Worm (Caenorhabditis elegans): ENCODE data around the gene R02D5.4.

The R02D5.4 gene

DNA sequence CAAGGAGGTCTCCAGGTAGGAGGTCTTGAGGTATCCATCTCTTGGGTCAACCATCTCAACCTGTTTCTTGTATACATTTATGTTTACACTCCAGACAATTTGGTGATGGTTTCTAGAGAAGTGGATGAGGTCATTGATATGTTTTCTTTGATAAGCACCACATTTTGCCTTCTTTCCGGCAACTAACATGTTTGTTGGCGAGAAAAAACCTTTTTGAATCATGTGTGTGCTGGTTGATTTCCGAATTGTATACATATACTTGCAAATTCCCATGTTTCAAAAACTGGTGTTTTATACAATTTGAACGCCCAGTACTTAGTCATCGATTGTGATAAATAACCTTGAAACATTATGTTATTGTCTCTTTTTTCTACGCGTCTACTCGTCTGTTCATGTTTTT is 19.6 kb upstream of the R02D5.4 start:
- TF ChIP-seq mcd-1 (GFP tag; IDR thresholded peaks at IDR 0.05) (no peak), nhr-179 (tag; optimal IDR thresholded peaks at IDR 0.05) (no peak), ztf-18 (tag; optimal IDR thresholded peaks at IDR 0.05) (no peak), efl-1 (GFP tag; optimal IDR thresholded peaks at IDR 0.05) (no peak), cebp-1 (GFP tag; IDR thresholded peaks at IDR 0.05) (no peak), cebp-1 (tag; optimal IDR thresholded peaks at IDR 0.05) (no peak), unc-62 (GFP tag; optimal IDR thresholded peaks at IDR 0.05) (no peak), ceh-100 (GFP tag; IDR thresholded peaks at IDR 0.05) (no peak), bed-1 (GFP tag; IDR thresholded peaks at IDR 0.05) (no peak), C17E4.6 (GFP tag; IDR thresholded peaks at IDR 0.05) (no peak)

DNA sequence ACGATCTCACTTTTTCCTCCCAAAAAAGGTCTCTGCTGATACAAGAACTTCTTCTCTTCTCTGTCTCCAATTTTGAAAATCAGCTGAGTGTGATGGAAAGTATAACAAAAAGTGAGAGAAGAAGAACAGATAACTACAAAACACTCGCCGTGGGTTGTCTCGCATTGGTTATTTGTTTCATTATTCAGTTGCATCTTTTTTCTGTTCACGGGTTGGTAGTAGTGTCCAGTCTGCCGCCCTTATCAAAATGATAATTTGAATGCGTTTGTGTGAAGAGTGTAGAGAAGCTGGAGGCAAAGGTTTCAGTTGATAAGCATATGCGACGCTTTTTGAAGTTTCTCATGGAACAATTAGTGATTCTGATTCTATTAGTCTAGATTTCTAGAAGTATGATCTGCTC is 18.6 kb upstream of the R02D5.4 start:
- TF ChIP-seq cebp-1 (GFP tag; IDR thresholded peaks at IDR 0.05) (no peak), cebp-1 (tag; optimal IDR thresholded peaks at IDR 0.05) (peak; percentile 37), dox-1 (GFP tag; IDR thresholded peaks at IDR 0.05) (0 out of 2 replicates have a peak, but pooled peaks have one; percentile 43), nhr-80 (tag; optimal IDR thresholded peaks at IDR 0.05) (peak; percentile 91), Y56A3A.18 (GFP tag; IDR thresholded peaks at IDR 0.05) (no peak), lin-26 (GFP tag; IDR thresholded peaks at IDR 0.05) (no peak)

DNA sequence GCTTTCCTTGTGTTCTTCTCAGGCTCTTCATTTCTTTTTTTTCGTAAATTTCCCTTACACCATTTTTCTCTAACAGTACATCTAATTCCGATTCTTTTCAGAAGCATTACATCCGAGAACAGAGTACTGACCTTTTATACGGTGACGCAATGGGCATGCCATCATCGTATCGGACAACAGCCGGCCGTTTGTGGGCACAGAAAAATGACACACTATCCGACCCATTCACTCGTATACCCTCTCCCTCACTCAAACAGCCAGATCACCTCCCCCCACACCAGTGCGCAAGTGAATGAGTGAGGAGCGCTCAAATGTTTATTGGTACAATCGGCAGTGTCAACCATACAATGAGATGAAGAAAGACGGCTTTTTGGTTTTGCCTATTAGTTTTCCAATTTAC is 16.7 kb upstream of the R02D5.4 start, which contains the start of gene R02D5.24:
TSS of gene R02D5.24 (plus strand) at position 205 of the 400 bp plus-strand sequence.
- TF ChIP-seq F37B4.10 (GFP tag; IDR thresholded peaks at IDR 0.05) (0 out of 2 replicates have a peak, but pooled peaks have one; percentile 40), ceh-40 (GFP tag; IDR thresholded peaks at IDR 0.05) (no peak)

DNA sequence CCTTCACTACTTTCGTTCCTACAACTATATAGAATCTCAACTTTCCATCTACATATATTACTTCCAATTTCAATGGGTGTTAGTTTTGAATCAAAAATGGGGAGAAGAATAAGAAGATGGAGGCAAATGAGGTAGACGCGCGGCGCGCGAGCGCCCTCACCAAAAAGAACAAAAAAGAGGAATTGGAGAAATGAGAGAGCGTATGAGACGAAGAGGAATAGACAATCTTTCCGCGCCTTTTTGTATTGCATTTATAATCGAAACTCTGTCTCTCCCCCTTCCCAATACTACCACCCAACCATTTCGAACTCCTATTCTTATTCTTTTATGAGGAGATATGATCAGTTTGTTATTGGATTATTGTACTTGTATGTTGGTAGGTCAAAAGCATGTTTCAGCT is 16.1 kb upstream of the R02D5.4 start:
- no peak for TF ChIP-seq B0019.2 (GFP tag; conservative IDR thresholded peaks at IDR 0.05)
- TF ChIP-seq sptf-2 (GFP tag; optimal IDR thresholded peaks at IDR 0.05) = no peak
- peak; percentile 14 for TF ChIP-seq efl-1 (GFP tag; optimal IDR thresholded peaks at IDR 0.05)
- TF ChIP-seq F23B12.7 (tag; optimal IDR thresholded peaks at IDR 0.05; ENCODE audit: insufficient read depth) = no peak
- no peak for TF ChIP-seq B0261.1 (tag; optimal IDR thresholded peaks at IDR 0.05)
- TF ChIP-seq die-1 (tag; optimal IDR thresholded peaks at IDR 0.05) = no peak
- no peak for TF ChIP-seq ztf-3 (GFP tag; optimal IDR thresholded peaks at IDR 0.05)
- no peak for TF ChIP-seq ztf-26 (tag; optimal IDR thresholded peaks at IDR 0.05)
- TF ChIP-seq ccch-3 (GFP tag; optimal IDR thresholded peaks at IDR 0.05) = no peak
- TF ChIP-seq ceh-100 (GFP tag; IDR thresholded peaks at IDR 0.05) = no peak
- no peak for TF ChIP-seq madf-8 (GFP tag; conservative IDR thresholded peaks at IDR 0.05)
- peak; percentile 71 for TF ChIP-seq hmg-1.2 (GFP tag; IDR thresholded peaks at IDR 0.05)
- no peak for TF ChIP-seq sdz-38 (tag; optimal IDR thresholded peaks at IDR 0.05)
- no peak for TF ChIP-seq ceh-40 (GFP tag; IDR thresholded peaks at IDR 0.05)
- no peak for TF ChIP-seq rec-8 (tag; optimal IDR thresholded peaks at IDR 0.05)
- no peak for TF ChIP-seq lsl-1 (GFP tag; optimal IDR thresholded peaks at IDR 0.05)
- no peak for TF ChIP-seq lin-54 (GFP tag; optimal IDR thresholded peaks at IDR 0.05)
- no peak for TF ChIP-seq ZK185.1 (tag; optimal IDR thresholded peaks at IDR 0.05; ENCODE audit: poor library complexity, severe bottlenecking)

DNA sequence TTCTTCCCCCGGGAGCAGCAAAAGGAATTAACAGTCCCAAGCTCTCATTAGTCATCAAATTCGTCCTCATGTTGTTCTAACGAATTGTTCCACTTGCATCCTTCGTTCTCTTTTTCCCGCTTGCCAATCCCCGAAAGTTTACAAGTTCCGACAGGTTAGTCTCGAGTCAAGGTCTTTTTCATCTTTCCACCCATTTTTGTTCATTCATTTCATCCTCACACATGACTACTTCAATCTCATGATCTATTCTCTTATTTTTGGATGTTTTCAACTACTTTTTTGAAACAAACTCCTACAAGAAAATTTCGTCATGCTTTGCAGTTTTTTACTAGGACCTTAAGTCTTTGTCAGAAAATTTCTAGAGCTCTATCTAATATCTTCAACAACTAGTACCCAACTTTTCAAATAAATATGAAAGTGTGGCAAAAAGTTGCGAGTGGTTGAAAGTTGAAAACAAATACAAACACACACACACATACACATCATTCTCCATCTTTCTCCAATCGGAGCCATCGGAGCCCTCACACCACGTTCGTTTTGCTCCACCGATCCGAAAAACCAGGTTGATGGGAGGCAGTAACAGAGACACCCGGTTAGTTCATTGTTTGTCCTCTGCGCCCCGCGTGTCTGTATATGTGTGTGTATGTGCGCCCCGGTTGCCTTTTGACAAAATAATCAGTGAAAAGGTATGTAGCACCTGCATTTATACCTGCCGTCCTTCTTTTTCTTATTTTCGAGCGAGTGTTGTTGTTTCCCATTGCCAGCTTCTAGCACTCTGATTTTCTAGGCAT is 14.8 kb upstream of the R02D5.4 start:
- TF ChIP-seq ztf-28 (GFP tag; IDR thresholded peaks at IDR 0.05) (no peak), nhr-80 (tag; optimal IDR thresholded peaks at IDR 0.05) (peak; percentile 21), lin-26 (GFP tag; IDR thresholded peaks at IDR 0.05) (peak; percentile 30; the same call in 1 of the 2 replicates), dox-1 (GFP tag; IDR thresholded peaks at IDR 0.05) (peak; percentile 51; the same call in 1 of the 2 replicates)

Data from whole organism, young adult.